Fruit fly (Drosophila melanogaster) whole organism, prepupa: ENCODE data around the gene mmm.

Source experiments
- Blimp-1 ChIP-seq: fragments of 200-800 bp; sonication (Bioruptor generic); optimal IDR thresholded peaks from 3 replicates; lab custom pipeline; 2017; ENCODE audit warnings: missing biosample characterization, missing genetic modification characterization, mild to moderate bottlenecking, moderate library complexity, missing genetic modification reagents
- CG10631 ChIP-seq: fragments of 200-800 bp; sonication (Bioruptor generic); optimal IDR thresholded peaks from 2 replicates; lab custom pipeline; 2016; ENCODE audit warnings: missing biosample characterization, missing genetic modification characterization
- CG10669 ChIP-seq: fragments of 200-800 bp; sonication (Bioruptor generic); optimal IDR thresholded peaks from 3 replicates; lab custom pipeline; 2018; ENCODE audit warnings: missing biosample characterization, mild to moderate bottlenecking, missing genetic modification characterization, moderate library complexity
- CG11294 ChIP-seq: fragments of 200-800 bp; sonication (Bioruptor generic); IDR thresholded peaks from 2 replicates; pipeline ENCODE4 v1.3.6; 2022; ENCODE audit warnings: missing biosample characterization, missing genetic modification characterization
- CG11902 ChIP-seq: fragments of 200-800 bp; sonication (Bioruptor generic); optimal IDR thresholded peaks from 3 replicates; lab custom pipeline; 2016; ENCODE audit warnings: missing biosample characterization, missing genetic modification characterization
- CG15336 ChIP-seq: fragments of 200-800 bp; sonication (Bioruptor generic); IDR thresholded peaks from 2 replicates; pipeline ENCODE4 v1.3.6; 2022; ENCODE audit warnings: missing biosample characterization, missing genetic modification characterization
- CG1621 ChIP-seq: fragments of 200-800 bp; sonication (Bioruptor generic); optimal IDR thresholded peaks from 3 replicates; lab custom pipeline; 2018; ENCODE audit warnings: missing biosample characterization, mild to moderate bottlenecking, missing genetic modification characterization
- CG16779 ChIP-seq: fragments of 200-800 bp; sonication (Bioruptor generic); optimal IDR thresholded peaks from 3 replicates; lab custom pipeline; 2017; ENCODE audit warnings: missing biosample characterization, mild to moderate bottlenecking, missing genetic modification characterization
- CG3032 ChIP-seq: fragments of 200-800 bp; optimal IDR thresholded peaks from 2 replicates; lab custom pipeline; 2019; ENCODE audit warnings: missing biosample characterization, mild to moderate bottlenecking, missing genetic modification characterization, moderate library complexity
- CG31627 ChIP-seq: fragments of 200-800 bp; sonication (Bioruptor generic); optimal IDR thresholded peaks from 3 replicates; lab custom pipeline; 2016; ENCODE audit warnings: missing biosample characterization, missing genetic modification characterization
- CG32006 ChIP-seq: fragments of 200-800 bp; sonication (Bioruptor generic); optimal IDR thresholded peaks from 3 replicates; lab custom pipeline; 2017; ENCODE audit warnings: missing biosample characterization, mild to moderate bottlenecking, missing genetic modification characterization
- CG34406 ChIP-seq: fragments of 200-800 bp; sonication (Bioruptor generic); optimal IDR thresholded peaks from 3 replicates; lab custom pipeline; 2016; ENCODE audit warnings: missing biosample characterization, missing genetic modification characterization
- CG3919 ChIP-seq: fragments of 200-800 bp; sonication (Bioruptor generic); optimal IDR thresholded peaks from 3 replicates; lab custom pipeline; 2016; ENCODE audit warnings: missing biosample characterization, missing genetic modification characterization
- CG4318 ChIP-seq: fragments of 200-800 bp; sonication (Bioruptor generic); optimal IDR thresholded peaks from 3 replicates; lab custom pipeline; 2017; ENCODE audit warnings: missing biosample characterization, mild to moderate bottlenecking, missing genetic modification characterization
- CG6276 ChIP-seq: fragments of 200-800 bp; sonication (Bioruptor generic); optimal IDR thresholded peaks from 2 replicates; lab custom pipeline; 2017; ENCODE audit warnings: missing biosample characterization, mild to moderate bottlenecking, missing genetic modification characterization
- CG6792 ChIP-seq: fragments of 200-800 bp; sonication (Bioruptor generic); optimal IDR thresholded peaks from 3 replicates; lab custom pipeline; 2016; ENCODE audit warnings: missing biosample characterization, missing genetic modification characterization
- CG6808 ChIP-seq: fragments of 200-800 bp; sonication (Bioruptor generic); optimal IDR thresholded peaks from 3 replicates; lab custom pipeline; 2017; ENCODE audit warnings: missing biosample characterization, missing genetic modification characterization, mild to moderate bottlenecking, moderate library complexity, missing genetic modification reagents
- CG7368 ChIP-seq: fragments of 200-800 bp; sonication (Bioruptor generic); optimal IDR thresholded peaks from 3 replicates; lab custom pipeline; 2016; ENCODE audit warnings: missing biosample characterization, missing genetic modification characterization
- CG8119 ChIP-seq: fragments of 200-800 bp; sonication (Bioruptor generic); IDR thresholded peaks from 3 replicates; pipeline ENCODE4 v1.3.6; 2022; ENCODE audit warnings: missing biosample characterization, missing genetic modification characterization
- CG8319 ChIP-seq: fragments of 200-800 bp; sonication (Bioruptor generic); optimal IDR thresholded peaks from 3 replicates; lab custom pipeline; 2016; ENCODE audit warnings: missing biosample characterization, missing genetic modification characterization
- CG8632 ChIP-seq: fragments of 200-800 bp; sonication (Bioruptor generic); optimal IDR thresholded peaks from 3 replicates; lab custom pipeline; 2016; ENCODE audit warnings: missing biosample characterization, missing genetic modification characterization
- Eip75B ChIP-seq: fragments of 200-800 bp; sonication (Bioruptor generic); optimal IDR thresholded peaks from 3 replicates; lab custom pipeline; 2016; ENCODE audit warnings: missing biosample characterization, missing genetic modification characterization
- Eip78C ChIP-seq: fragments of 200-800 bp; sonication (Bioruptor generic); peaks from one replicate; lab custom pipeline; 2016; ENCODE audit warnings: missing biosample characterization, missing genetic modification characterization
- Eip93F ChIP-seq: fragments of 200-800 bp; sonication (Bioruptor generic); optimal IDR thresholded peaks from 2 replicates; lab custom pipeline; 2016; ENCODE audit warnings: missing biosample characterization, mild to moderate bottlenecking, missing genetic modification characterization
- Ets21C ChIP-seq: fragments of 200-800 bp; sonication (Bioruptor generic); optimal IDR thresholded peaks from 3 replicates; lab custom pipeline; 2016; ENCODE audit warnings: missing biosample characterization, missing genetic modification characterization
- Ets96B ChIP-seq: fragments of 200-800 bp; optimal IDR thresholded peaks from 2 replicates; lab custom pipeline; 2019; ENCODE audit warnings: missing biosample characterization, mild to moderate bottlenecking, missing genetic modification characterization, moderate library complexity
- Gug ChIP-seq: fragments of 200-800 bp; sonication (Bioruptor generic); IDR thresholded peaks from 2 replicates; pipeline ENCODE4 v1.3.6; 2022; ENCODE audit warnings: missing biosample characterization, missing genetic modification characterization
- Hr38 ChIP-seq: sonication (Bioruptor generic); optimal IDR thresholded peaks from 2 replicates; lab custom pipeline; 2016; ENCODE audit warnings: missing biosample characterization, missing genetic modification characterization
- Hr39 ChIP-seq: fragments of 200-800 bp; sonication (Bioruptor generic); optimal IDR thresholded peaks from 2 replicates; lab custom pipeline; 2016; ENCODE audit warnings: missing biosample characterization, missing genetic modification characterization
- Hr4 ChIP-seq: fragments of 200-800 bp; sonication (Bioruptor generic); optimal IDR thresholded peaks from 3 replicates; lab custom pipeline; 2016; ENCODE audit warnings: missing biosample characterization, missing genetic modification characterization
- Lpt ChIP-seq: fragments of 200-800 bp; sonication (Bioruptor generic); optimal IDR thresholded peaks from 3 replicates; lab custom pipeline; 2016; ENCODE audit warnings: missing biosample characterization, missing genetic modification characterization
- Met ChIP-seq: fragments of 200-800 bp; sonication (Bioruptor generic); optimal IDR thresholded peaks from 3 replicates; lab custom pipeline; 2016; ENCODE audit warnings: missing biosample characterization, missing genetic modification characterization
- OdsH ChIP-seq: fragments of 200-800 bp; sonication (Bioruptor generic); optimal IDR thresholded peaks from 3 replicates; lab custom pipeline; 2016; ENCODE audit warnings: missing biosample characterization, missing genetic modification characterization
- Smox ChIP-seq: fragments of 200-800 bp; sonication (Bioruptor generic); optimal IDR thresholded peaks from 3 replicates; lab custom pipeline; 2016; ENCODE audit warnings: missing biosample characterization, missing genetic modification characterization
- Sox102F ChIP-seq: fragments of 200-800 bp; sonication (Bioruptor generic); optimal IDR thresholded peaks from 2 replicates; lab custom pipeline; 2016; ENCODE audit warnings: missing biosample characterization, mild to moderate bottlenecking, missing genetic modification characterization
- Sox14 ChIP-seq: fragments of 200-800 bp; sonication (Bioruptor generic); optimal IDR thresholded peaks from 3 replicates; lab custom pipeline; 2016; ENCODE audit warnings: missing biosample characterization, missing genetic modification characterization
- Sox15 ChIP-seq: fragments of 200-800 bp; sonication (Bioruptor generic); optimal IDR thresholded peaks from 3 replicates; lab custom pipeline; 2016; ENCODE audit warnings: missing biosample characterization, missing genetic modification characterization
- achi ChIP-seq: fragments of 200-800 bp; sonication (Bioruptor generic); optimal IDR thresholded peaks from 3 replicates; lab custom pipeline; 2016; ENCODE audit warnings: missing biosample characterization, missing genetic modification characterization
- acj6 ChIP-seq: fragments of 200-800 bp; sonication (Bioruptor generic); optimal IDR thresholded peaks from 3 replicates; lab custom pipeline; 2016; ENCODE audit warnings: missing biosample characterization, missing genetic modification characterization
- cyc ChIP-seq: fragments of 200-800 bp; sonication (Bioruptor generic); optimal IDR thresholded peaks from 3 replicates; lab custom pipeline; 2016; ENCODE audit warnings: missing biosample characterization, missing genetic modification characterization
- dac ChIP-seq: fragments of 200-800 bp; sonication (Bioruptor generic); optimal IDR thresholded peaks from 2 replicates; lab custom pipeline; 2017; ENCODE audit warnings: missing biosample characterization, mild to moderate bottlenecking, missing genetic modification characterization
- dsx ChIP-seq: fragments of 200-800 bp; optimal IDR thresholded peaks from 3 replicates; lab custom pipeline; 2019; ENCODE audit warnings: missing biosample characterization, mild to moderate bottlenecking, missing genetic modification characterization, moderate library complexity; ENCODE audit not compliant: poor library complexity, severe bottlenecking
- esn ChIP-seq: fragments of 200-800 bp; sonication (Bioruptor generic); optimal IDR thresholded peaks from 2 replicates; lab custom pipeline; 2016; ENCODE audit warnings: missing biosample characterization, mild to moderate bottlenecking, missing genetic modification characterization, moderate library complexity
- fd59A ChIP-seq: fragments of 200-800 bp; sonication (Bioruptor generic); optimal IDR thresholded peaks from 2 replicates; lab custom pipeline; 2017; ENCODE audit warnings: missing biosample characterization, mild to moderate bottlenecking, missing genetic modification characterization, missing genetic modification reagents
- fd85E ChIP-seq: fragments of 200-800 bp; sonication (Bioruptor generic); optimal IDR thresholded peaks from 3 replicates; lab custom pipeline; 2016; ENCODE audit warnings: missing biosample characterization, missing genetic modification characterization
- fkh ChIP-seq: fragments of 200-800 bp; sonication (Bioruptor generic); optimal IDR thresholded peaks from 3 replicates; lab custom pipeline; 2017; ENCODE audit warnings: missing biosample characterization, mild to moderate bottlenecking, missing genetic modification characterization, moderate library complexity
- lz ChIP-seq: fragments of 200-800 bp; sonication (Bioruptor generic); optimal IDR thresholded peaks from 3 replicates; lab custom pipeline; 2016; ENCODE audit warnings: missing biosample characterization, missing genetic modification characterization
- net ChIP-seq: fragments of 200-800 bp; sonication (Bioruptor generic); optimal IDR thresholded peaks from 3 replicates; lab custom pipeline; 2016; ENCODE audit warnings: missing biosample characterization, missing genetic modification characterization
- pdm3 ChIP-seq: fragments of 200-800 bp; sonication (Bioruptor generic); optimal IDR thresholded peaks from 3 replicates; lab custom pipeline; 2016; ENCODE audit warnings: missing biosample characterization, missing genetic modification characterization
- salr ChIP-seq, 2 experiments: fragments of 200-800 bp; sonication (Bioruptor generic); optimal IDR thresholded peaks; 3 replicates each; lab custom pipeline; 2016 to 2018; ENCODE audit warnings: missing biosample characterization in 2 of 2, missing genetic modification characterization in 2 of 2, mild to moderate bottlenecking in 1 of 2
- spab ChIP-seq: fragments of 200-800 bp; sonication (Bioruptor generic); optimal IDR thresholded peaks from 2 replicates; lab custom pipeline; 2017; ENCODE audit warnings: missing biosample characterization, mild to moderate bottlenecking, missing genetic modification characterization, missing genetic modification reagents
- vri ChIP-seq: fragments of 200-800 bp; sonication (Bioruptor generic); optimal IDR thresholded peaks from 3 replicates; lab custom pipeline; 2016; ENCODE audit warnings: missing biosample characterization, mild to moderate bottlenecking, missing genetic modification characterization

Gene mmm

DNA sequence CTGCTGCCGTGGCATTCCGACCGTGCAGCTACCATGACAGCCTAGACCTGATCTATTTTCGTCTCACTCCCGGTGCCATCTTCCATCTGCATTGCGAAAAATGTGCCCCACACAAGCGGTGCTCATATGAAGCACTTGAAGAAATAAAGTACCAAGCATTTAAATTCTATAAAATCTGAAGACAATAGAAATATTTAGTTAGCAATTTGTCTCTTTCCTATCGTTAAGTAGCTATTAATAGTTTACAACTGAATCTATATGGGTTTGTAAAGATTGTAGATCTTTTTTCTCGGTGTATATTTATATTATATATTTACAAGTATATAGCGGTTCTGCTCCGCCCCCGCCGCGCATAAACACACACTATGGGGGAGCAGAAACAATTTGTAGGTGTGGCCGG is 28.0 kb downstream of the mmm start:
- TF ChIP-seq Hr38 (GFP tag; lab: Kevin White, UChicago) (no peak), Eip75B (peak; percentile 37), fkh (GFP tag; lab: Kevin White, UChicago) (no peak), CG11294 (GFP tag; lab: Robert Waterston, UW) (peak; percentile 16; the same call in 1 of the 2 replicates), CG8319 (GFP tag; lab: Kevin White, UChicago) (no peak), Gug (peak; percentile 68), CG6276 (GFP tag; lab: Kevin White, UChicago) (peak; percentile 65), CG10669 (peak; percentile 37), Hr39 (GFP tag; lab: Kevin White, UChicago) (no peak), Eip78C (peak; percentile 91), CG8119 (GFP tag; lab: Robert Waterston, UW) (peak; percentile 81), CG3032 (tag; lab: Kevin White, UChicago) (peak; percentile 66), CG8632 (peak; percentile 5), salr (GFP tag; optimal IDR thresholded peaks at IDR 0.05; lab: Kevin White, UChicago) (peak; percentile 18 to 74), dac (GFP tag; lab: Kevin White, UChicago) (no peak), Met (GFP tag; lab: Kevin White, UChicago) (peak; percentile 23), CG6792 (GFP tag; lab: Kevin White, UChicago) (peak; percentile 9), Blimp-1 (GFP tag; lab: Kevin White, UChicago) (no peak), Smox (GFP tag; lab: Kevin White, UChicago) (no peak), vri (no peak), CG1621 (peak; percentile 32), CG15336 (peak; percentile 84), Sox102F (GFP tag; lab: Kevin White, UChicago) (no peak), CG3919 (GFP tag; lab: Kevin White, UChicago) (peak; percentile 78), Lpt (GFP tag; lab: Kevin White, UChicago) (peak; percentile 79), Sox15 (GFP tag; lab: Kevin White, UChicago) (peak; percentile 7), acj6 (GFP tag; lab: Kevin White, UChicago) (peak; percentile 66), cyc (GFP tag; lab: Kevin White, UChicago) (no peak), Hr4 (GFP tag; lab: Kevin White, UChicago) (peak; percentile 76), esn (peak; percentile 13), dsx (peak; percentile 58), CG11902 (GFP tag; lab: Kevin White, UChicago) (no peak), CG16779 (peak; percentile 33), Ets96B (tag; lab: Kevin White, UChicago) (peak; percentile 79), CG32006 (GFP tag; lab: Kevin White, UChicago) (peak; percentile 78), achi (GFP tag; lab: Kevin White, UChicago) (peak; percentile 74), net (GFP tag; lab: Kevin White, UChicago) (peak; percentile 54), CG31627 (no peak), CG34406 (GFP tag; lab: Kevin White, UChicago) (peak; percentile 32), CG10631 (GFP tag; lab: Kevin White, UChicago) (peak; percentile 84), Sox14 (GFP tag; lab: Kevin White, UChicago) (peak; percentile 67), Eip93F (GFP tag; lab: Kevin White, UChicago) (no peak), fd59A (GFP tag; lab: Kevin White, UChicago) (peak; percentile 38), pdm3 (GFP tag; lab: Kevin White, UChicago) (peak; percentile 43), fd85E (GFP tag; lab: Kevin White, UChicago) (no peak), CG4318 (GFP tag; lab: Kevin White, UChicago) (peak; percentile 62), lz (no peak), spab (GFP tag; lab: Kevin White, UChicago) (peak; percentile 41), OdsH (peak; percentile 73), CG6808 (GFP tag; lab: Kevin White, UChicago) (no peak), Ets21C (no peak), CG7368 (GFP tag; lab: Kevin White, UChicago) (peak; percentile 7)
